Fruit fly (Drosophila melanogaster) whole organism: ENCODE measurements around the gene Naprt.

ENCODE experiments used
- CG8478 ChIP-seq: fragments of >200 bp; optimal IDR thresholded peaks from 2 replicates; lab custom pipeline; 2018; ENCODE audit warnings: inconsistent platforms
- Dll ChIP-seq: fragments of >200 bp; optimal IDR thresholded peaks from 2 replicates; lab custom pipeline; 2017
- EcR ChIP-seq, 2 experiments: fragments of >200 bp; optimal IDR thresholded peaks; 2 replicates each; lab custom pipeline; 2017; ENCODE audit warnings: missing biosample characterization in 2 of 2, missing genetic modification characterization in 2 of 2, missing genetic modification reagents in 2 of 2
- pan ChIP-seq: fragments of >200 bp; optimal IDR thresholded peaks from 2 replicates; lab custom pipeline; 2017
- psq ChIP-seq: fragments of >200 bp; optimal IDR thresholded peaks from 2 replicates; lab custom pipeline; 2017
- usp ChIP-seq: fragments of >200 bp; optimal IDR thresholded peaks from 2 replicates; lab custom pipeline; 2017; ENCODE audit warnings: missing biosample characterization, missing genetic modification characterization, mixed read lengths

Gene Naprt

dm6 chr2L:4211335-4211753 is 13.5 kb upstream of the Naprt start:
- TF ChIP-seq EcR (GFP tag; optimal IDR thresholded peaks at IDR 0.05; lab: Kevin White, UChicago) (no peak), CG8478 (no peak), psq (lab: Kevin White, UChicago) (no peak), Dll (lab: Kevin White, UChicago) (no peak), usp (no peak), pan (lab: Kevin White, UChicago) (no peak)

dm6 chr2L:4197143-4197912 is 543 bp downstream of the Naprt start:
- no peak for TF ChIP-seq pan (lab: Kevin White, UChicago)
- no peak for TF ChIP-seq psq (lab: Kevin White, UChicago)
- TF ChIP-seq CG8478, result no peak
- no peak for TF ChIP-seq Dll (lab: Kevin White, UChicago)
- TF ChIP-seq usp, result no peak
- TF ChIP-seq EcR (GFP tag; optimal IDR thresholded peaks at IDR 0.05; lab: Kevin White, UChicago), result no peak

- TF ChIP-seq CG8478, result no peak
These were observed 1.3 kb downstream of the Naprt start for dm6 chr2L:4196347-4197142.

- TF ChIP-seq usp (no peak), CG8478 (no peak), psq (lab: Kevin White, UChicago) (no peak), pan (lab: Kevin White, UChicago) (no peak), EcR (GFP tag; optimal IDR thresholded peaks at IDR 0.05; lab: Kevin White, UChicago) (no peak), Dll (lab: Kevin White, UChicago) (no peak)
These were observed 2.1 kb downstream of the Naprt start for dm6 chr2L:4195672-4196281.

- TF ChIP-seq CG8478 (no peak), Dll (lab: Kevin White, UChicago) (no peak)
These were observed 10.2 kb downstream of the Naprt start, which contains the start of the genes Tbcc and lectin-24Db for dm6 chr2L:4187631-4188173. Gene Tbcc (minus strand): TSS chr2L:4187793. Gene lectin-24Db (plus strand): TSS chr2L:4188123.

- TF ChIP-seq CG8478, result no peak
- no peak for TF ChIP-seq Dll (lab: Kevin White, UChicago)
- TF ChIP-seq EcR (GFP tag; optimal IDR thresholded peaks at IDR 0.05; lab: Kevin White, UChicago), result no peak
- TF ChIP-seq usp, result no peak
- no peak for TF ChIP-seq psq (lab: Kevin White, UChicago)
- no peak for TF ChIP-seq pan (lab: Kevin White, UChicago)
These were observed 12.4 kb downstream of the Naprt start for dm6 chr2L:4185269-4186024.

dm6 chr2L:4179960-4180359 is 17.9 kb downstream of the Naprt start:
- TF ChIP-seq EcR (GFP tag; optimal IDR thresholded peaks at IDR 0.05; lab: Kevin White, UChicago), result no peak
- no peak for TF ChIP-seq pan (lab: Kevin White, UChicago)
- no peak for TF ChIP-seq Dll (lab: Kevin White, UChicago)
- TF ChIP-seq psq (lab: Kevin White, UChicago), result no peak
- TF ChIP-seq CG8478, result no peak

dm6 chr2L:4179386-4179785 is 18.5 kb downstream of the Naprt start:
- TF ChIP-seq EcR (GFP tag; optimal IDR thresholded peaks at IDR 0.05; lab: Kevin White, UChicago) (no peak), CG8478 (no peak), usp (no peak), psq (lab: Kevin White, UChicago) (no peak), Dll (lab: Kevin White, UChicago) (no peak), pan (lab: Kevin White, UChicago) (no peak)

- TF ChIP-seq Dll (lab: Kevin White, UChicago) (no peak), EcR (GFP tag; optimal IDR thresholded peaks at IDR 0.05; lab: Kevin White, UChicago) (no peak), pan (lab: Kevin White, UChicago) (no peak), usp (no peak), psq (lab: Kevin White, UChicago) (no peak)
These were observed 31.8 kb downstream of the Naprt start, which contains the start of gene Or24a for dm6 chr2L:4166034-4166433. Gene Or24a (minus strand): TSS chr2L:4166134.

dm6 chr2L:4148979-4149378 is 48.9 kb downstream of the Naprt start, which contains the start of gene CG2955:
Gene CG2955 (plus strand): TSS chr2L:4149279.
- TF ChIP-seq CG8478, result no peak
- TF ChIP-seq Dll (lab: Kevin White, UChicago), result no peak
- no peak for TF ChIP-seq pan (lab: Kevin White, UChicago)
- TF ChIP-seq psq (lab: Kevin White, UChicago), result no peak
- no peak for TF ChIP-seq EcR (GFP tag; optimal IDR thresholded peaks at IDR 0.05; lab: Kevin White, UChicago)
- no peak for TF ChIP-seq usp

dm6 chr2L:4146317-4146716 is 51.6 kb downstream of the Naprt start:
- no peak for TF ChIP-seq pan (lab: Kevin White, UChicago)
- TF ChIP-seq CG8478, result no peak
- TF ChIP-seq psq (lab: Kevin White, UChicago), result no peak
- TF ChIP-seq usp, result no peak
- no peak for TF ChIP-seq Dll (lab: Kevin White, UChicago)
- TF ChIP-seq EcR (GFP tag; optimal IDR thresholded peaks at IDR 0.05; lab: Kevin White, UChicago), result no peak
